Fruit fly (Drosophila melanogaster): ENCODE data around the gene AkhR.

Gene AkhR

dm6 chr2L:6700742-6701141 is 15.2 kb downstream of the AkhR start (continued):
- TF ChIP-seq dysf (GFP tag; IDR thresholded peaks at IDR 0.05) (no peak), pita (GFP tag; optimal IDR thresholded peaks at IDR 0.05) (no peak), CG10321 (GFP tag; IDR thresholded peaks at IDR 0.05) (no peak), slp2 (GFP tag; optimal IDR thresholded peaks at IDR 0.05) (no peak), CG6272 (GFP tag; IDR thresholded peaks at IDR 0.05) (no peak), Mes4 (GFP tag; optimal IDR thresholded peaks at IDR 0.05) (peak; percentile 4), CG5180 (GFP tag; optimal IDR thresholded peaks at IDR 0.05) (peak; percentile 7), NC2β (GFP tag; optimal IDR thresholded peaks at IDR 0.05) (peak; percentile 54), hth (optimal IDR thresholded peaks at IDR 0.05) (no peak), CG9727 (GFP tag; optimal IDR thresholded peaks at IDR 0.05) (peak; percentile 85), Spps (tag; optimal IDR thresholded peaks at IDR 0.05) (no peak), cas (GFP tag; IDR thresholded peaks at IDR 0.05) (no peak), bcd (GFP tag; optimal IDR thresholded peaks at IDR 0.05) (peak; percentile 3), CG18476 (GFP tag; optimal IDR thresholded peaks at IDR 0.05) (no peak), CG1024 (GFP tag; IDR thresholded peaks at IDR 0.05) (no peak), sd (tag; optimal IDR thresholded peaks at IDR 0.05) (no peak), CG6683 (GFP tag; optimal IDR thresholded peaks at IDR 0.05) (no peak), Xrp1 (GFP tag; IDR thresholded peaks at IDR 0.05) (peak; percentile 77), Stat92E (GFP tag; optimal IDR thresholded peaks at IDR 0.05) (no peak), tap (tag; optimal IDR thresholded peaks at IDR 0.05) (no peak), Hr51 (GFP tag; optimal IDR thresholded peaks at IDR 0.05) (peak in 1 of 2 experiments; percentile 15), CG3065 (GFP tag; optimal IDR thresholded peaks at IDR 0.05) (no peak), CG17912 (GFP tag; optimal IDR thresholded peaks at IDR 0.05) (no peak), CG11723 (GFP tag; optimal IDR thresholded peaks at IDR 0.05) (no peak), shn (GFP tag; optimal IDR thresholded peaks at IDR 0.05) (no peak), insv (GFP tag; optimal IDR thresholded peaks at IDR 0.05) (peak in 1 of 2 experiments; percentile 20), CG10274 (GFP tag; optimal IDR thresholded peaks at IDR 0.05) (no peak), tx (GFP tag; optimal IDR thresholded peaks at IDR 0.05) (no peak), CG1529 (GFP tag; optimal IDR thresholded peaks at IDR 0.05) (no peak), chm (GFP tag; IDR thresholded peaks at IDR 0.05) (0 out of 2 replicates have a peak, but pooled peaks have one; percentile 7), Mrtf (GFP tag; IDR thresholded peaks at IDR 0.05) (no peak), vvl (GFP tag; IDR thresholded peaks at IDR 0.05) (no peak), gro (GFP tag; optimal IDR thresholded peaks at IDR 0.05) (no peak), CG14710 (tag; optimal IDR thresholded peaks at IDR 0.05) (peak; percentile 57), fru (optimal IDR thresholded peaks at IDR 0.05) (no peak), onecut (GFP tag; IDR thresholded peaks at IDR 0.05) (no peak), br (optimal IDR thresholded peaks at IDR 0.05) (no peak), CG31441 (GFP tag; IDR thresholded peaks at IDR 0.05) (peak; percentile 18; the same call in 1 of the 2 replicates), rib (GFP tag; IDR thresholded peaks at IDR 0.05) (no peak), gcm (GFP tag; optimal IDR thresholded peaks at IDR 0.05) (peak; percentile 17), Sin3A (optimal IDR thresholded peaks at IDR 0.05) (no peak), ab (GFP tag; optimal IDR thresholded peaks at IDR 0.05) (no peak), NK7.1 (GFP tag; optimal IDR thresholded peaks at IDR 0.05) (peak; percentile 31), CG3407 (GFP tag; optimal IDR thresholded peaks at IDR 0.05) (peak; percentile 26), CG10959 (GFP tag; IDR thresholded peaks at IDR 0.05) (0 out of 2 replicates have a peak, but pooled peaks have one; percentile 7), Abd-B (GFP tag; optimal IDR thresholded peaks at IDR 0.05) (no peak), odd (GFP tag; optimal IDR thresholded peaks at IDR 0.05) (peak; percentile 46), ranshi (GFP tag; IDR thresholded peaks at IDR 0.05) (no peak), B-H2 (GFP tag; optimal IDR thresholded peaks at IDR 0.05) (no peak), Fer3 (tag; optimal IDR thresholded peaks at IDR 0.05) (no peak), Camta (GFP tag; optimal IDR thresholded peaks at IDR 0.05) (peak; percentile 30), Dp (GFP tag; optimal IDR thresholded peaks at IDR 0.05) (no peak), CG10565 (GFP tag; optimal IDR thresholded peaks at IDR 0.05) (no peak)

Data from whole organism, embryonic.